Worm (Caenorhabditis elegans): ENCODE data around the gene F32F2.4.

- TF ChIP-seq ztf-4 (tag; optimal IDR thresholded peaks at IDR 0.05) = no peak
- no peak for TF ChIP-seq ama-1 (optimal IDR thresholded peaks at IDR 0.05)
- TF ChIP-seq zag-1 (tag; optimal IDR thresholded peaks at IDR 0.05) = no peak
- TF ChIP-seq ceh-82 (tag; optimal IDR thresholded peaks at IDR 0.05) = no peak
- no peak for TF ChIP-seq ztf-11 (tag; optimal IDR thresholded peaks at IDR 0.05)
- TF ChIP-seq snpc-4 (tag; optimal IDR thresholded peaks at IDR 0.05) = no peak
- no peak for TF ChIP-seq crh-2 (tag; optimal IDR thresholded peaks at IDR 0.05)
- no peak for TF ChIP-seq sem-4 (tag; optimal IDR thresholded peaks at IDR 0.05)
- TF ChIP-seq nhr-12 (tag; optimal IDR thresholded peaks at IDR 0.05) = no peak
- TF ChIP-seq lin-13 (GFP tag; optimal IDR thresholded peaks at IDR 0.05) = no peak
Measured at ce11 chrV:13301443-13301842, 25.4 kb downstream of the F32F2.4 start, which contains the start of gene ceh-79.

Measured in whole organism, L2 larva.